Worm (Caenorhabditis elegans): ENCODE results near the gene txdc-12.1.

txdc-12.1 gene

ce11 chrII:12284045-12284444 is 43.9 kb downstream of the txdc-12.1 start (continued):
- TF ChIP-seq ama-1 (optimal IDR thresholded peaks at IDR 0.05) = no peak
- TF ChIP-seq ama-1 (GFP tag; optimal IDR thresholded peaks at IDR 0.05) = no peak
- TF ChIP-seq cebp-1 (GFP tag; IDR thresholded peaks at IDR 0.05) = no peak
- TF ChIP-seq cebp-1 (tag; optimal IDR thresholded peaks at IDR 0.05) = no peak
- TF ChIP-seq ztf-18 (tag; optimal IDR thresholded peaks at IDR 0.05) = no peak
- TF ChIP-seq attf-3 (GFP tag; conservative IDR thresholded peaks at IDR 0.05) = peak; percentile 80
- TF ChIP-seq gei-17 (GFP tag; optimal IDR thresholded peaks at IDR 0.05) = no peak
- peak; percentile 97 for TF ChIP-seq madf-6 (GFP tag; IDR thresholded peaks at IDR 0.05)
- no peak for TF ChIP-seq akir-1 (GFP tag; optimal IDR thresholded peaks at IDR 0.05)
- peak; percentile 94 for TF ChIP-seq madf-8 (GFP tag; conservative IDR thresholded peaks at IDR 0.05)
- peak; percentile 70 for TF ChIP-seq lsl-1 (GFP tag; optimal IDR thresholded peaks at IDR 0.05)
- no peak for TF ChIP-seq him-1 (tag; optimal IDR thresholded peaks at IDR 0.05)
- peak; percentile 63; the same call in 1 of the 2 replicates for TF ChIP-seq Y95B8A.8 (GFP tag; IDR thresholded peaks at IDR 0.05)
- TF ChIP-seq C06A6.2 (GFP tag; conservative IDR thresholded peaks at IDR 0.05) = no peak
- TF ChIP-seq fkh-3 (tag; optimal IDR thresholded peaks at IDR 0.05) = no peak
- TF ChIP-seq hlh-26 (GFP tag; conservative IDR thresholded peaks at IDR 0.05) = no peak
- TF ChIP-seq hmg-1.2 (GFP tag; IDR thresholded peaks at IDR 0.05) = no peak; the same call in 1 of the 2 replicates
- TF ChIP-seq B0336.3 (GFP tag; IDR thresholded peaks at IDR 0.05) = peak; percentile 72
- no peak for TF ChIP-seq K11D2.4 (GFP tag; IDR thresholded peaks at IDR 0.05)
- no peak for TF ChIP-seq ceh-58 (GFP tag; IDR thresholded peaks at IDR 0.05)
- no peak for TF ChIP-seq ztf-26 (tag; optimal IDR thresholded peaks at IDR 0.05)
- no peak for TF ChIP-seq F37B4.10 (GFP tag; IDR thresholded peaks at IDR 0.05)
- peak; percentile 81 for TF ChIP-seq dpl-1 (GFP tag; optimal IDR thresholded peaks at IDR 0.05)
- TF ChIP-seq C17E4.6 (GFP tag; IDR thresholded peaks at IDR 0.05) = no peak
- TF ChIP-seq ztf-6 (GFP tag; IDR thresholded peaks at IDR 0.05) = no peak
- peak; percentile 90 for TF ChIP-seq xnd-1 (tag; optimal IDR thresholded peaks at IDR 0.05)
- no peak for TF ChIP-seq F39B2.1 (GFP tag; IDR thresholded peaks at IDR 0.05)
- no peak for TF ChIP-seq egl-18 (GFP tag; IDR thresholded peaks at IDR 0.05)
- TF ChIP-seq lsy-27 (tag; optimal IDR thresholded peaks at IDR 0.05; ENCODE audit: borderline replicate concordance, insufficient read depth) = no peak
- no peak for TF ChIP-seq pha-4 (tag; optimal IDR thresholded peaks at IDR 0.05)
- TF ChIP-seq zfh-2 (GFP tag; conservative IDR thresholded peaks at IDR 0.05) = no peak
- TF ChIP-seq lin-40 (tag; optimal IDR thresholded peaks at IDR 0.05) = no peak
- no peak for TF ChIP-seq zim-3 (tag; optimal IDR thresholded peaks at IDR 0.05)
- peak; percentile 74; the same call in 1 of the 2 replicates for TF ChIP-seq Y53G8AR.9 (GFP tag; conservative IDR thresholded peaks at IDR 0.05)
- no peak for TF ChIP-seq athp-1 (tag; optimal IDR thresholded peaks at IDR 0.05)
- TF ChIP-seq cebp-2 (GFP tag; IDR thresholded peaks at IDR 0.05) = no peak
- TF ChIP-seq sptf-2 (GFP tag; optimal IDR thresholded peaks at IDR 0.05) = no peak
- TF ChIP-seq madf-3 (GFP tag; IDR thresholded peaks at IDR 0.05) = no peak; the same call in 1 of the 2 replicates
- TF ChIP-seq F57C9.4 (tag; optimal IDR thresholded peaks at IDR 0.05) = no peak
- peak; percentile 94 for TF ChIP-seq ceh-91 (GFP tag; IDR thresholded peaks at IDR 0.05)
- TF ChIP-seq attf-6 (GFP tag; IDR thresholded peaks at IDR 0.05) = no peak
- TF ChIP-seq hlh-12 (tag; optimal IDR thresholded peaks at IDR 0.05) = no peak
- TF ChIP-seq rpc-1 (optimal IDR thresholded peaks at IDR 0.05) = no peak
- TF ChIP-seq rpc-1 (tag; optimal IDR thresholded peaks at IDR 0.05) = no peak
- no peak for TF ChIP-seq T07F8.4 (tag; optimal IDR thresholded peaks at IDR 0.05)
- no peak for TF ChIP-seq snpc-4 (GFP tag; optimal IDR thresholded peaks at IDR 0.05)
- TF ChIP-seq snpc-4 (tag; optimal IDR thresholded peaks at IDR 0.05) = no peak
- TF ChIP-seq sdz-38 (tag; optimal IDR thresholded peaks at IDR 0.05) = no peak
- TF ChIP-seq tbp1 (GFP tag; optimal IDR thresholded peaks at IDR 0.05) = peak; percentile 36
- TF ChIP-seq snpc-3.4 (tag; optimal IDR thresholded peaks at IDR 0.05) = peak; percentile 57
- TF ChIP-seq F10E7.11 (tag; optimal IDR thresholded peaks at IDR 0.05) = no peak
